Fruit fly (Drosophila melanogaster) whole organism: ENCODE data around the gene CG32447.

ENCODE experiments used
- EcR ChIP-seq, 2 experiments: fragments of >200 bp; optimal IDR thresholded peaks; 2 replicates each; lab custom pipeline; 2017; ENCODE audit warnings: missing biosample characterization in 2 of 2, missing genetic modification characterization in 2 of 2, missing genetic modification reagents in 2 of 2
- psq ChIP-seq: fragments of >200 bp; optimal IDR thresholded peaks from 2 replicates; lab custom pipeline; 2017

- TF ChIP-seq psq (no peak), EcR (GFP tag; optimal IDR thresholded peaks at IDR 0.05; lab: Kevin White, UChicago) (peak in 1 of 2 experiments; percentile 79)
Measured at dm6 chr3L:21644176-21644575, 62.0 kb downstream of the CG32447 start.
